Fruit fly (Drosophila melanogaster) whole organism, embryonic: ENCODE data around the gene CG12773.

Experiments
- Bgb ChIP-seq: fragments of 200-800 bp; sonication (Bioruptor generic); IDR thresholded peaks from 2 replicates; pipeline ENCODE4 v1.3.6; 2022; ENCODE audit warnings: missing biosample characterization, missing genetic modification characterization; ENCODE audit not compliant: partially characterized antibody
- CG11085 ChIP-seq: fragments of 200-800 bp; sonication (Bioruptor generic); IDR thresholded peaks from 2 replicates; pipeline ENCODE4 v1.3.6; 2022; ENCODE audit warnings: missing biosample characterization, missing genetic modification characterization
- CG13123 ChIP-seq: fragments of 200-800 bp; sonication (Bioruptor generic); optimal IDR thresholded peaks from 2 replicates; lab custom pipeline; 2016; ENCODE audit warnings: missing biosample characterization, missing genetic modification characterization
- CG1832 ChIP-seq: fragments of 200-800 bp; sonication (Bioruptor generic); optimal IDR thresholded peaks from 2 replicates; lab custom pipeline; 2017; ENCODE audit warnings: missing biosample characterization, mild to moderate bottlenecking, missing genetic modification characterization, inconsistent platforms
- CG18619 ChIP-seq: fragments of 200-800 bp; sonication (Bioruptor generic); optimal IDR thresholded peaks from 3 replicates; lab custom pipeline; 2017; ENCODE audit warnings: missing biosample characterization, mild to moderate bottlenecking, missing genetic modification characterization
- CG31224 ChIP-seq: fragments of 200-800 bp; sonication (Bioruptor generic); IDR thresholded peaks from 2 replicates; pipeline ENCODE4 v1.3.6; 2022; ENCODE audit warnings: missing biosample characterization, missing genetic modification characterization
- CG32772 ChIP-seq: fragments of 200-800 bp; sonication (Bioruptor generic); IDR thresholded peaks from 2 replicates; pipeline ENCODE4 v1.3.6; 2022; ENCODE audit warnings: missing biosample characterization, missing genetic modification characterization
- CG42726 ChIP-seq: fragments of 200-800 bp; sonication (Bioruptor generic); IDR thresholded peaks from 2 replicates; pipeline ENCODE4 v1.3.6; 2022; ENCODE audit warnings: missing biosample characterization, missing genetic modification characterization; ENCODE audit not compliant: partially characterized antibody
- CG5180 ChIP-seq: fragments of 200-800 bp; sonication (Bioruptor generic); optimal IDR thresholded peaks from 3 replicates; lab custom pipeline; 2017; ENCODE audit warnings: missing biosample characterization, missing genetic modification characterization, mild to moderate bottlenecking, moderate library complexity, missing genetic modification reagents
- CG7556 ChIP-seq: fragments of 200-800 bp; sonication (Bioruptor generic); optimal IDR thresholded peaks from 2 replicates; lab custom pipeline; 2017; ENCODE audit warnings: missing biosample characterization, mild to moderate bottlenecking, missing genetic modification characterization
- CG7745 ChIP-seq: fragments of 200-800 bp; sonication (Bioruptor generic); optimal IDR thresholded peaks from 2 replicates; lab custom pipeline; 2018; ENCODE audit warnings: missing biosample characterization, mild to moderate bottlenecking, missing genetic modification characterization, moderate library complexity
- CG9215 ChIP-seq: fragments of 200-800 bp; sonication (Bioruptor generic); IDR thresholded peaks from 2 replicates; pipeline ENCODE4 v1.3.6; 2022; ENCODE audit warnings: missing biosample characterization, missing genetic modification characterization
- D19B ChIP-seq: fragments of 200-800 bp; sonication (Bioruptor generic); optimal IDR thresholded peaks from 2 replicates; lab custom pipeline; 2017; ENCODE audit warnings: missing biosample characterization, mild to moderate bottlenecking, missing genetic modification characterization
- Dip2 ChIP-seq: fragments of 200-800 bp; sonication (Bioruptor generic); IDR thresholded peaks from 2 replicates; pipeline ENCODE4 v1.3.6; 2022; ENCODE audit warnings: missing biosample characterization, missing genetic modification characterization
- Dip3 ChIP-seq: fragments of 200-800 bp; sonication (Bioruptor generic); optimal IDR thresholded peaks from 3 replicates; lab custom pipeline; 2016; ENCODE audit warnings: missing biosample characterization, missing genetic modification characterization
- Doc3 ChIP-seq: fragments of 200-800 bp; sonication (Bioruptor generic); IDR thresholded peaks from 3 replicates; pipeline ENCODE4 v1.3.6; 2022; ENCODE audit warnings: missing biosample characterization, missing genetic modification characterization; ENCODE audit not compliant: partially characterized antibody
- Dref ChIP-seq: fragments of 200-800 bp; sonication (Bioruptor generic); IDR thresholded peaks from 2 replicates; pipeline ENCODE4 v1.3.6; 2022; ENCODE audit warnings: missing biosample characterization, missing genetic modification characterization
- E2f1 ChIP-seq: fragments of 200-800 bp; sonication (Bioruptor generic); IDR thresholded peaks from 2 replicates; pipeline ENCODE4 v1.3.6; 2022; ENCODE audit warnings: missing biosample characterization, missing genetic modification characterization
- HLH3B ChIP-seq: fragments of 200-800 bp; sonication (Bioruptor generic); IDR thresholded peaks from 2 replicates; pipeline ENCODE4 v1.3.6; 2022; ENCODE audit warnings: missing biosample characterization, missing genetic modification characterization
- Myb ChIP-seq: fragments of 200-800 bp; sonication (Bioruptor generic); optimal IDR thresholded peaks from 2 replicates; lab custom pipeline; 2016; ENCODE audit warnings: missing biosample characterization, missing genetic modification characterization
- NFAT ChIP-seq: fragments of 200-800 bp; sonication (Bioruptor generic); IDR thresholded peaks from 2 replicates; pipeline ENCODE4 v1.3.6; 2022; ENCODE audit warnings: missing biosample characterization, missing genetic modification characterization
- NK7.1 ChIP-seq: fragments of 200-800 bp; sonication (Bioruptor generic); optimal IDR thresholded peaks from 3 replicates; lab custom pipeline; 2016; ENCODE audit warnings: missing biosample characterization, missing genetic modification characterization
- Nf-YC ChIP-seq: fragments of 200-800 bp; optimal IDR thresholded peaks from 3 replicates; lab custom pipeline; 2019; ENCODE audit warnings: missing biosample characterization, mild to moderate bottlenecking, missing genetic modification characterization, moderate library complexity
- NfI ChIP-seq: fragments of 200-800 bp; sonication (Bioruptor generic); optimal IDR thresholded peaks from 3 replicates; lab custom pipeline; 2018; ENCODE audit warnings: missing biosample characterization, mild to moderate bottlenecking, missing genetic modification characterization, moderate library complexity
- Oaz ChIP-seq: fragments of 200-800 bp; sonication (Bioruptor generic); IDR thresholded peaks from 2 replicates; pipeline ENCODE4 v1.3.6; 2022; ENCODE audit warnings: missing biosample characterization, missing genetic modification characterization
- Vsx1 ChIP-seq: fragments of 200-800 bp; sonication (Bioruptor generic); optimal IDR thresholded peaks from 2 replicates; lab custom pipeline; 2017; ENCODE audit warnings: missing biosample characterization, mild to moderate bottlenecking, missing genetic modification characterization, missing genetic modification reagents
- Xbp1 ChIP-seq: fragments of 200-800 bp; sonication (Bioruptor generic); optimal IDR thresholded peaks from 3 replicates; lab custom pipeline; 2016; ENCODE audit warnings: missing biosample characterization, mild to moderate bottlenecking, missing genetic modification characterization
- ab ChIP-seq: fragments of 200-800 bp; sonication (Bioruptor generic); optimal IDR thresholded peaks from 2 replicates; lab custom pipeline; 2016; ENCODE audit warnings: missing biosample characterization, missing genetic modification characterization
- btn ChIP-seq: fragments of 200-800 bp; sonication (Bioruptor generic); optimal IDR thresholded peaks from 2 replicates; lab custom pipeline; 2016; ENCODE audit warnings: missing biosample characterization, missing genetic modification characterization
- cas ChIP-seq: fragments of 200-800 bp; sonication (Bioruptor generic); IDR thresholded peaks from 2 replicates; pipeline ENCODE4 v1.3.6; 2022; ENCODE audit warnings: missing biosample characterization, missing genetic modification characterization
- caup ChIP-seq: fragments of 200-800 bp; sonication (Bioruptor generic); optimal IDR thresholded peaks from 3 replicates; lab custom pipeline; 2017; ENCODE audit warnings: missing biosample characterization, mild to moderate bottlenecking, missing genetic modification characterization, moderate library complexity; ENCODE audit not compliant: severe bottlenecking
- crol ChIP-seq: fragments of 200-800 bp; sonication (Bioruptor generic); IDR thresholded peaks from 2 replicates; pipeline ENCODE4 v1.3.6; 2022; ENCODE audit warnings: missing biosample characterization, missing genetic modification characterization
- cwo ChIP-seq: fragments of 200-800 bp; sonication (Bioruptor generic); optimal IDR thresholded peaks from 3 replicates; lab custom pipeline; 2017; ENCODE audit warnings: missing biosample characterization, missing genetic modification characterization, mild to moderate bottlenecking, moderate library complexity, missing genetic modification reagents
- esg ChIP-seq: fragments of 200-800 bp; sonication (Bioruptor generic); conservative IDR thresholded peaks from 2 replicates; pipeline ENCODE4 v1.3.6; 2022; ENCODE audit warnings: missing biosample characterization, missing genetic modification characterization
- gro ChIP-seq: fragments of 200-800 bp; sonication (Bioruptor generic); optimal IDR thresholded peaks from 2 replicates; lab custom pipeline; 2016; ENCODE audit warnings: missing biosample characterization, missing genetic modification characterization
- jing ChIP-seq: fragments of 200-800 bp; sonication (Bioruptor generic); optimal IDR thresholded peaks from 2 replicates; lab custom pipeline; 2018; ENCODE audit warnings: missing biosample characterization, mild to moderate bottlenecking, missing genetic modification characterization
- klu ChIP-seq: fragments of 200-800 bp; sonication (Bioruptor generic); IDR thresholded peaks from 2 replicates; pipeline ENCODE4 v1.3.6; 2022; ENCODE audit warnings: missing biosample characterization, missing genetic modification characterization
- lola ChIP-seq, 3 experiments: fragments of >200 bp in 2 of 3; fragments of 200-800 bp in 1 of 3; sonication (Bioruptor generic) in 1 of 3; optimal IDR thresholded peaks; 2 replicates each; lab custom pipeline; 2017 to 2019; ENCODE audit warnings: missing biosample characterization in 3 of 3, missing genetic modification characterization in 3 of 3, mild to moderate bottlenecking in 1 of 3, moderate library complexity in 1 of 3
- mam ChIP-seq: fragments of 200-800 bp; sonication (Bioruptor generic); optimal IDR thresholded peaks from 3 replicates; lab custom pipeline; 2016; ENCODE audit warnings: missing biosample characterization, missing genetic modification characterization
- odd ChIP-seq: fragments of 200-800 bp; sonication (Bioruptor generic); optimal IDR thresholded peaks from 2 replicates; lab custom pipeline; 2017; ENCODE audit warnings: missing biosample characterization, mild to moderate bottlenecking, missing genetic modification characterization
- org-1 ChIP-seq: fragments of 200-800 bp; sonication (Bioruptor generic); optimal IDR thresholded peaks from 2 replicates; lab custom pipeline; 2017; ENCODE audit warnings: missing biosample characterization, missing genetic modification characterization
- sim ChIP-seq: fragments of 200-800 bp; sonication (Bioruptor generic); IDR thresholded peaks from 2 replicates; pipeline ENCODE4 v1.3.6; 2022; ENCODE audit warnings: missing biosample characterization, missing genetic modification characterization
- slp2 ChIP-seq: fragments of 200-800 bp; sonication (Bioruptor generic); optimal IDR thresholded peaks from 2 replicates; lab custom pipeline; 2016; ENCODE audit warnings: missing biosample characterization, missing genetic modification characterization
- tgo ChIP-seq: fragments of 200-800 bp; sonication (Bioruptor generic); IDR thresholded peaks from 3 replicates; pipeline ENCODE4 v1.3.6; 2022; ENCODE audit warnings: missing biosample characterization, missing genetic modification characterization
- trh ChIP-seq: fragments of 200-800 bp; sonication (Bioruptor generic); optimal IDR thresholded peaks from 2 replicates; lab custom pipeline; 2016; ENCODE audit warnings: missing biosample characterization, missing genetic modification characterization
- yki ChIP-seq: fragments of >200 bp; optimal IDR thresholded peaks from 3 replicates; lab custom pipeline; 2018
- zen2 ChIP-seq: fragments of 200-800 bp; sonication (Bioruptor generic); IDR thresholded peaks from 3 replicates; pipeline ENCODE4 v1.3.6; 2022; ENCODE audit warnings: missing biosample characterization, missing genetic modification characterization; ENCODE audit not compliant: partially characterized antibody

CG12773 gene

DNA sequence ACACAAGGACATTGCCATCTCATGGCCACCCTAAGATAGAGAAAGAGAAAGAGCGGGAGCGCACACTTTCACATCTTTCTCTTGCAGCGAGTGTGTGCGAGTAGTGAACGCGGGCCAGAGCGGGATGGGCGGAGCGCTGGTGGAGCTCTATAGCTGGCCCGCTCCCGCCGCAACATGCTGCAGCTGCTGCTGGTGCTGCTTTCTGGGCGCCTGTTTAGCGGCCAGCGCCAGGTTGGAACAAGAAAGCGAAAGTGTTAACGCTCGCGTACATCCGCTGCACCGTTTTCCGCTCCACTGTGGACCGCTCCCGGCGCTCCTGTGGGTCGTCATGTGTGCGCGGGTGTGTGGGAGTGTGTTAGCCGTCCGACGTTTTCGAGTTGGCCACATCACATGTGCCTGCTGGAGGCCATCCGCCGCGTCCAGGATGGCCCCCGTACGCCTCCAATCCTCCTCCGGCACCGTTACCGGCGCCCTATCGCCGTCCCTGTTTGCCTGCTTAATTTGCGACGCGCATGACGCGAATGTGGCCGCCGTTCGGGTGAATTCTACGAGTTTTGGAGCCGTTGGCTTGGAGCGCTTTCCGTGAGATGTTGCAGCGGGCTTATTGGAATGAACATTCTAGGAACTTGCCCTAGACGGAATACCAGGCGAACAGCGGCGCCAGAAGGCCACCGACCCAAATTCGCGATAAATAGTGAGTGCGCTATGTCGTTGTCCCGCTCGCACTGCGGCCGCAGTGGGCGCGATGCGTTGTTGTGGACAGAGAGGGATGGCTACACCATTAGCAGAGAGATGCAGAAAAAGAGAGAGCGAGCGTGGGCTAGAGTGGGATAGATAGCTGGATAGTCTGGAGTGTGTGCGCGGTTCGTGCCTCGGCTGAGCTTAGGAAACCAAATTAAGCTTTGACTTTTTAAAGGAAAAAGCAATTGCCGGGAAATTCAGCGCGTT lies 45.5 kb upstream of the CG12773 start (continued):
- TF ChIP-seq klu (GFP tag; lab: Robert Waterston, UW) (0 out of 2 replicates have a peak, but pooled peaks have one; percentile 6), yki (lab: Kevin White, UChicago) (no peak), mam (GFP tag; lab: Kevin White, UChicago) (no peak), CG9215 (GFP tag; lab: Robert Waterston, UW) (peak; percentile 23), odd (peak; percentile 13), NfI (GFP tag; lab: Kevin White, UChicago) (no peak), Dref (GFP tag; lab: Robert Waterston, UW) (no peak), CG7556 (GFP tag; lab: Kevin White, UChicago) (no peak), CG7745 (tag; lab: Kevin White, UChicago) (no peak), CG11085 (GFP tag; lab: Robert Waterston, UW) (no peak), D19B (GFP tag; lab: Kevin White, UChicago) (no peak), cwo (GFP tag; lab: Kevin White, UChicago) (peak; percentile 44), Nf-YC (tag; lab: Kevin White, UChicago) (peak; percentile 79), sim (no peak), Dip3 (GFP tag; lab: Kevin White, UChicago) (peak; percentile 38), crol (GFP tag; lab: Robert Waterston, UW) (peak; percentile 88), CG18619 (no peak), CG32772 (GFP tag; lab: Robert Waterston, UW) (no peak), CG1832 (GFP tag; lab: Kevin White, UChicago) (peak; percentile 99), NFAT (GFP tag; lab: Robert Waterston, UW) (no peak), CG13123 (no peak), CG5180 (GFP tag; lab: Kevin White, UChicago) (peak; percentile 91), NK7.1 (GFP tag; lab: Kevin White, UChicago) (peak; percentile 4), Oaz (GFP tag; lab: Robert Waterston, UW) (0 out of 2 replicates have a peak, but pooled peaks have one; percentile 11), cas (GFP tag; lab: Robert Waterston, UW) (no peak), Dip2 (no peak), Bgb (GFP tag; lab: Robert Waterston, UW) (peak; percentile 59), jing (no peak), Xbp1 (GFP tag; lab: Kevin White, UChicago) (no peak), HLH3B (no peak), ab (GFP tag; lab: Kevin White, UChicago) (no peak), trh (no peak), Myb (GFP tag; lab: Kevin White, UChicago) (peak; percentile 56), tgo (GFP tag; lab: Robert Waterston, UW) (no peak), E2f1 (GFP tag; lab: Robert Waterston, UW) (peak; percentile 20; the same call in 1 of the 2 replicates), zen2 (GFP tag; lab: Robert Waterston, UW) (no peak), gro (GFP tag; lab: Kevin White, UChicago) (no peak), CG42726 (GFP tag; lab: Robert Waterston, UW) (no peak), CG31224 (GFP tag; lab: Robert Waterston, UW) (peak; percentile 99), btn (GFP tag; lab: Kevin White, UChicago) (no peak), esg (no peak), Doc3 (GFP tag; lab: Robert Waterston, UW) (no peak), slp2 (GFP tag; lab: Kevin White, UChicago) (no peak), org-1 (GFP tag; lab: Kevin White, UChicago) (no peak), caup (GFP tag; lab: Kevin White, UChicago) (no peak), Vsx1 (no peak), lola (GFP tag; optimal IDR thresholded peaks at IDR 0.05; lab: Kevin White, UChicago) (no peak)
